Fruit fly (Drosophila melanogaster) whole organism: ENCODE measurements around the gene wcy.

ENCODE experiments used
- CG8478 ChIP-seq: fragments of >200 bp; optimal IDR thresholded peaks from 2 replicates; lab custom pipeline; 2018; ENCODE audit warnings: inconsistent platforms
- Dll ChIP-seq: fragments of >200 bp; optimal IDR thresholded peaks from 2 replicates; lab custom pipeline; 2017
- EcR ChIP-seq, 2 experiments: fragments of >200 bp; optimal IDR thresholded peaks; 2 replicates each; lab custom pipeline; 2017; ENCODE audit warnings: missing biosample characterization in 2 of 2, missing genetic modification characterization in 2 of 2, missing genetic modification reagents in 2 of 2
- pan ChIP-seq: fragments of >200 bp; optimal IDR thresholded peaks from 2 replicates; lab custom pipeline; 2017
- psq ChIP-seq: fragments of >200 bp; optimal IDR thresholded peaks from 2 replicates; lab custom pipeline; 2017
- usp ChIP-seq: fragments of >200 bp; optimal IDR thresholded peaks from 2 replicates; lab custom pipeline; 2017; ENCODE audit warnings: missing biosample characterization, missing genetic modification characterization, mixed read lengths

wcy gene

dm6 chrX:17076449-17077289 is 1.0 kb downstream of the wcy start:
- no peak for TF ChIP-seq psq (lab: Kevin White, UChicago)
- no peak for TF ChIP-seq usp (GFP tag; lab: Kevin White, UChicago)
- no peak for TF ChIP-seq CG8478 (lab: Kevin White, UChicago)
- TF ChIP-seq Dll (lab: Kevin White, UChicago), result no peak

- TF ChIP-seq pan (lab: Kevin White, UChicago), result no peak
- TF ChIP-seq psq (lab: Kevin White, UChicago), result no peak
- TF ChIP-seq Dll (lab: Kevin White, UChicago), result no peak
- no peak for TF ChIP-seq usp (GFP tag; lab: Kevin White, UChicago)
- TF ChIP-seq EcR (GFP tag; optimal IDR thresholded peaks at IDR 0.05; lab: Kevin White, UChicago), result no peak
- TF ChIP-seq CG8478 (lab: Kevin White, UChicago), result no peak
Measured at dm6 chrX:17068423-17068822, 9.3 kb downstream of the wcy start, which contains the start of gene CG43077. CG43077 (minus strand) TSS chrX:17068523.

DNA sequence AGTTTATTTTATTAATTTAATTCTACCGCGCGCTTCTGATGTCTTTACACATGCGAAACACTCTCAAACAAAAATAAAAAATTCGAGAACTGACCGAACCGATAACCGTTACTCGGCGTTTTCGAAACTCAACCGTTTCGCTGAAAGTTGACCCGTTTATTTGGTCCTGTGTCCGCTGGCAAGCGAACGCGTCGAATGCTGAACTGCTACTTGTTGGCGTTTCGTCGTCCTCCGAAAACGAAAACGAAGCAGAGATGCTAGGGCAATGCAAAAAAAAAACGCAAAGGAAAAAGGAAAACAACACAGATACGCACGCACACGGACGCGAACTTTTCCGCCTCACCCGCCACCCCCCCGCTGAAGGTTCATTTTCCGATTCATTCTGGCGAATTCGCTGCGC is 11.1 kb downstream of the wcy start, which contains the start of gene CG45002:
CG45002 (minus strand) TSS at position 101 of the 400 bp plus-strand sequence.
- no peak for TF ChIP-seq EcR (GFP tag; optimal IDR thresholded peaks at IDR 0.05; lab: Kevin White, UChicago)

DNA sequence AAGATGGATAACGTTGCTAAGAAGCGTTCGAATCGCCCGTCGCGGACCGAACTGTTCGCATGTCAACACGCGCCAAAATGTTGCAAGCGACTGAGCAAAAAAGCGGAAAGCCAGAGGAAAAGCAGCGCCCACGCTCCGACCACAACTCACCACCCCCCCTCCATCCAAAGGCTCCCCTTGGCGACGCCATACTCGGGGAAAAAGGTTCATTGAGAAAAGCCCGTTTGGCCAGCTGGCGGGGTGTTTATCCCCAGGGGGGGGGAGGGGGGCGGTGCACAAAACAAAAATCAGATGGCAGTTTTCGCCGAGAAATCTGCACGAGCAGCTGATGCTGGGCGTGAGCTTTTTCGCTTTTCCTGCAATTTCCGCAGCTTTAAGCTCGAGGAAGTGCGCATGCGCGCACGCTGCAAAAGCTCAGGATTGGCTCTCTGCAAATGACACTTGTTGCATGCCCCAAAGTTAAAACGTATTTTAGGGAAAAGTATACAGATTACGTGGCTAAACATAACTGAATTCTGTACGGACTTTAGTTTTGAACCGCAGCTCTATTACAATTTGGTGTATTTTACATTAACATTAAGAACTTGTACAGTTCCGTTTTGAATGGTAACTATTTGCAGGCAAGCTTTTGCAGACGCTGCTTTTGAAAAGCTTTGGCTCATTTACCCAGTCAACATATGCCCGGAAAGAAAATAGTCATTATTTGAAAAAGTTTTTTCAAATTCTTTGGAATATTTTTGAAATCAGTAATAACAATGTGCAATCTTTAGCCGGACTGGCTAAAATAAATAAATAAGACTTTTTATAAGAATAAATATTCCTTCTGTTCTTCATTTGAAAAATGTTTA is 29.7 kb downstream of the wcy start:
- TF ChIP-seq usp (GFP tag; lab: Kevin White, UChicago), result no peak

DNA sequence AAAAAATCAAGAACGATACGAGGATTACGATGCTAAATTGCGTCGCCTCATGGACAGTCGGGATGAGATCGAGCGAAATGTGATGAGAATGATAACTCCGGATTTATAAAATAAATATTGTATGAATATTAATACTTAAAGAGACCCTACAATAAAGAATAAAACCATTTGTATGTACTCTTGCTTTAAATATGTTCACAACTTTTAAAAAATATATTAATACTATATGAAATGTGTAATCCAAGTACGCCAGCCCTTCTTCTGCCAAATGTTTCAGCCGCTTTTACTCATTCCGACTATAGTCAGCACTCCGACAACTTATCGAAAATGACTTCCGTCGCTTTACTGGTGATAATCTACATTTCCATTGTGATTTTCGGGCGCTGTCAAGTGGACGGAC is 54.5 kb downstream of the wcy start, which contains the start of gene CG43997:
CG43997 (plus strand) TSS at position 301 of the 400 bp plus-strand sequence.
- no peak for TF ChIP-seq CG8478 (lab: Kevin White, UChicago)
- TF ChIP-seq usp (GFP tag; lab: Kevin White, UChicago), result no peak
- no peak for TF ChIP-seq psq (lab: Kevin White, UChicago)
- no peak for TF ChIP-seq Dll (lab: Kevin White, UChicago)
- TF ChIP-seq EcR (GFP tag; optimal IDR thresholded peaks at IDR 0.05; lab: Kevin White, UChicago), result no peak
- TF ChIP-seq pan (lab: Kevin White, UChicago), result no peak

dm6 chrX:17022004-17022403 is 55.7 kb downstream of the wcy start, which contains the start of gene CG43996:
CG43996 (plus strand) TSS chrX:17022304.
- TF ChIP-seq pan (lab: Kevin White, UChicago) (no peak), CG8478 (lab: Kevin White, UChicago) (no peak), Dll (lab: Kevin White, UChicago) (no peak), usp (GFP tag; lab: Kevin White, UChicago) (no peak), psq (lab: Kevin White, UChicago) (no peak), EcR (GFP tag; optimal IDR thresholded peaks at IDR 0.05; lab: Kevin White, UChicago) (no peak)

dm6 chrX:17021435-17021834 is 56.3 kb downstream of the wcy start:
- TF ChIP-seq EcR (GFP tag; optimal IDR thresholded peaks at IDR 0.05; lab: Kevin White, UChicago), result no peak
